Worm (Caenorhabditis elegans): ENCODE results near the gene sfa-1.

The sfa-1 gene

DNA sequence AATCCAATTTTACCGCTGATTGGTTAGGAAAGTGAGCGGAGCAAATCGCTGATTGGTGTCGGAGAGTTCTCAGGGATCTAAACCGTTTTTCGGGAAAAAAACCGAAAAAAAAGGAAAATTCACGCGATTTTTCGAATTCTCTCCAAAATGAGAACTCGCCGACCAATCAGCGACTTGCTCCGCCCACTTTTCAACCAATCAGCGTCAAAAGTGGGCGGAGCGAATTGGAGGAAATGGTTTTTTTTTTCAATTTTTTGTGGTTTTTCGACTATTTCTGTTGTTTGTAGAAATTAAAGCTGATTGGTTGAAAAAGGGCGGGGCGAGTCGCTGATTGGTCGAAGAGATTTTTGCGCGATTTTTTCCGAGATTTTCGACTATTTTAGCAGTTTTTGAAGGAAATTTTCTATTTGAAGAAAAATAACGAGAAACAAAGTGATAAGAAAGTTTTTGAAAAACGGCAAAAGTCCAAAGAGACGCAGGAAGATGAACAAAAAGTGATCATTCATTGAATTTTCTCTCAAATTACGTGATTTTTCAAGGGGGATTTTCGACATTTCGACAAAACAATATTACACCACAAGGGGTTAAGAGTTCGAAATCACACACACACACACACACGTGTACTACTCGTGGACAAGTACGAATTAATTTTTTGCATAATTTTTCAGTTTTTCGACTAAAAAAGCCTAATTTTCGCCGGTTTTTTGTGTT lies 10.0 kb downstream of the sfa-1 start:
- TF ChIP-seq tab-1 (GFP tag; IDR thresholded peaks at IDR 0.05) (no peak), ref-1 (GFP tag; conservative IDR thresholded peaks at IDR 0.05) (no peak), cog-1 (tag; optimal IDR thresholded peaks at IDR 0.05) (no peak), T22C8.4 (GFP tag; IDR thresholded peaks at IDR 0.05) (no peak)

- TF ChIP-seq klf-2 (GFP tag; conservative IDR thresholded peaks at IDR 0.05) (no peak), tab-1 (GFP tag; IDR thresholded peaks at IDR 0.05) (no peak), cog-1 (tag; optimal IDR thresholded peaks at IDR 0.05) (no peak), ref-1 (GFP tag; conservative IDR thresholded peaks at IDR 0.05) (no peak), med-1 (GFP tag; optimal IDR thresholded peaks at IDR 0.05; ENCODE audit: insufficient read depth) (no peak), flt-1 (GFP tag; IDR thresholded peaks at IDR 0.05) (no peak), ztf-29 (GFP tag; IDR thresholded peaks at IDR 0.05) (no peak), T22C8.4 (GFP tag; IDR thresholded peaks at IDR 0.05) (no peak), ztf-23 (GFP tag; IDR thresholded peaks at IDR 0.05) (no peak)
These were observed 10.6 kb downstream of the sfa-1 start, which contains the start of gene bca-2 for ce11 chrIV:17100148-17100547. TSS of gene bca-2 (minus strand) at chrIV:17100248.

- 0 out of 2 replicates have a peak, but pooled peaks have one; percentile 23 for TF ChIP-seq ref-1 (GFP tag; conservative IDR thresholded peaks at IDR 0.05)
- TF ChIP-seq ztf-23 (GFP tag; IDR thresholded peaks at IDR 0.05), result no peak
- TF ChIP-seq klf-2 (GFP tag; conservative IDR thresholded peaks at IDR 0.05), result 0 out of 2 replicates have a peak, but pooled peaks have one; percentile 3
These were observed 11.7 kb downstream of the sfa-1 start for ce11 chrIV:17099113-17099512.

- no peak for TF ChIP-seq tab-1 (GFP tag; IDR thresholded peaks at IDR 0.05)
- TF ChIP-seq ztf-29 (GFP tag; IDR thresholded peaks at IDR 0.05), result no peak
- TF ChIP-seq klf-2 (GFP tag; conservative IDR thresholded peaks at IDR 0.05), result no peak
- TF ChIP-seq ztf-23 (GFP tag; IDR thresholded peaks at IDR 0.05), result no peak
- no peak for TF ChIP-seq ref-1 (GFP tag; conservative IDR thresholded peaks at IDR 0.05)
- no peak for TF ChIP-seq flt-1 (GFP tag; IDR thresholded peaks at IDR 0.05)
- TF ChIP-seq T22C8.4 (GFP tag; IDR thresholded peaks at IDR 0.05), result no peak
- no peak for TF ChIP-seq cog-1 (tag; optimal IDR thresholded peaks at IDR 0.05)
- TF ChIP-seq med-1 (GFP tag; optimal IDR thresholded peaks at IDR 0.05; ENCODE audit: insufficient read depth), result no peak
These were observed 14.6 kb downstream of the sfa-1 start, which contains the start of gene Y116A8C.27 for ce11 chrIV:17096168-17096567. TSS of gene Y116A8C.27 (minus strand) at chrIV:17096268.

ce11 chrIV:17093701-17094100 lies 17.1 kb downstream of the sfa-1 start, which contains the start of gene Y116A8C.29:
TSS of gene Y116A8C.29 (plus strand) at chrIV:17094028.
- no peak for TF ChIP-seq med-1 (GFP tag; optimal IDR thresholded peaks at IDR 0.05; ENCODE audit: insufficient read depth)

DNA sequence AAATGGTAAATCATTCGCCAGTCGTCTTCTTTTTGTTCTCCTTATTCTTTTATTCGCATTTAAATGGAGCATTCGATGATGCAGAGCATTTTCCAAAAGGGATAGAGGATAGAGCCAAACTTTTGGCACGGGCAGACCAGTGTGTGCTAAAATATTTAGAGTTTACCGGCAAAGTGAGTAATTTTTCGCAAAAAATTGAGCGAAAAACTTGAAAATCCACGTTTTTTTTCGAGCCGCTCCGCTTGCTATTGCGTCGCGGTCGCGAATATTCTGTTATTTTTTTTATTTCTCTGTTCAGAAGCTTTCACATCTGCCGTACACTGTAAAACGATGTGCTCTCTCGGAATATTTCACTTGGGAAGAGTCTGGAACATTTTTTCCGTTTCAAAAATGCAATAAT lies 21.9 kb downstream of the sfa-1 start, which contains the start of gene Y116A8C.43:
Gene Y116A8C.43 (plus strand): TSS at position 3 of the 400 bp plus-strand sequence.
- TF ChIP-seq tab-1 (GFP tag; IDR thresholded peaks at IDR 0.05) (no peak), T22C8.4 (GFP tag; IDR thresholded peaks at IDR 0.05) (no peak), ztf-29 (GFP tag; IDR thresholded peaks at IDR 0.05) (no peak), klf-2 (GFP tag; conservative IDR thresholded peaks at IDR 0.05) (no peak), ref-1 (GFP tag; conservative IDR thresholded peaks at IDR 0.05) (no peak), flt-1 (GFP tag; IDR thresholded peaks at IDR 0.05) (no peak), cog-1 (tag; optimal IDR thresholded peaks at IDR 0.05) (no peak), ztf-23 (GFP tag; IDR thresholded peaks at IDR 0.05) (no peak), med-1 (GFP tag; optimal IDR thresholded peaks at IDR 0.05; ENCODE audit: insufficient read depth) (no peak)

DNA sequence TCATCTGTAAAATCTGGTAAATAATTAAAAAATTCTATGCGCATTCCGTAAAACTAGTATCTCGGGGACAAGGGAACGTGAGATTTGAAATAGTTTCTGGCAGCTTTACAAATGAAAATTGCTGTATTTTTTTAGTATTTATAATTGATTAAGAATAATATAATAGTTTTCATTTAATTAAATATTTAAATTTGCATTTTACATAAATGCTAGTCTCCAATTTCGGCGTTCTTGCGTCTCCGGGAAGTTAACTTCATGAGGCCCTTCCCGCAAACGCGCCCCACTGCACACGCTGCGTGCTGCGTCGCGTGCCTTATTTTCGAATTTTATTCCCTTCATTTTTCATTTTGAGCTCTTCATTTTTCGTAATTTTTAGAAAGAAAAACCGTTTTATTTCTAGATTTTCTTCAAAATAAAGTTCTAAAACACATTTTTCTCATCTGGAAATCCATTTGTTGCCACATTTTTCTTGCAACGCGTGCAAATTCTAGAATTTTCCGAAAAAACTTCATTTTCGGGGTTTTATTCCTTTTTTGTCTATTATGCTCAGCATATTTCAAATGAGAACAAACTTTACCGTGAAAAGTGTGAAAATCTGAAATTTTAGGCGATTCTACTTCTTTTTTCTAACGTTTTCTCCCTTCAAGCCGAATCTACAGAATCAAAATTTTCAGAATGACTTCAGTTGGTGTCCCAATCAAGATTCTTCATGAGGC lies 23.2 kb downstream of the sfa-1 start, which contains the start of the genes snx-13 and snr-1:
Gene snx-13 (minus strand): TSS at position 55 of the 716 bp plus-strand sequence.
Gene snr-1 (plus strand): TSS at position 666 of the 716 bp plus-strand sequence.
- TF ChIP-seq cog-1 (tag; optimal IDR thresholded peaks at IDR 0.05) (peak; percentile 97), med-1 (GFP tag; optimal IDR thresholded peaks at IDR 0.05; ENCODE audit: insufficient read depth) (no peak), flt-1 (GFP tag; IDR thresholded peaks at IDR 0.05) (peak; percentile 89), ztf-29 (GFP tag; IDR thresholded peaks at IDR 0.05) (peak; percentile 70), T22C8.4 (GFP tag; IDR thresholded peaks at IDR 0.05) (peak; percentile 70; the same call in 1 of the 2 replicates), klf-2 (GFP tag; conservative IDR thresholded peaks at IDR 0.05) (peak; percentile 81), tab-1 (GFP tag; IDR thresholded peaks at IDR 0.05) (peak; percentile 77), ztf-23 (GFP tag; IDR thresholded peaks at IDR 0.05) (peak; percentile 94), ref-1 (GFP tag; conservative IDR thresholded peaks at IDR 0.05) (no peak; the same call in 1 of the 2 replicates)

ce11 chrIV:17084839-17085238 lies 25.9 kb downstream of the sfa-1 start:
- TF ChIP-seq ref-1 (GFP tag; conservative IDR thresholded peaks at IDR 0.05) (no peak), med-1 (GFP tag; optimal IDR thresholded peaks at IDR 0.05; ENCODE audit: insufficient read depth) (no peak), T22C8.4 (GFP tag; IDR thresholded peaks at IDR 0.05) (no peak), ztf-29 (GFP tag; IDR thresholded peaks at IDR 0.05) (no peak), klf-2 (GFP tag; conservative IDR thresholded peaks at IDR 0.05) (no peak), flt-1 (GFP tag; IDR thresholded peaks at IDR 0.05) (no peak), ztf-23 (GFP tag; IDR thresholded peaks at IDR 0.05) (no peak), cog-1 (tag; optimal IDR thresholded peaks at IDR 0.05) (no peak), tab-1 (GFP tag; IDR thresholded peaks at IDR 0.05) (no peak)

DNA sequence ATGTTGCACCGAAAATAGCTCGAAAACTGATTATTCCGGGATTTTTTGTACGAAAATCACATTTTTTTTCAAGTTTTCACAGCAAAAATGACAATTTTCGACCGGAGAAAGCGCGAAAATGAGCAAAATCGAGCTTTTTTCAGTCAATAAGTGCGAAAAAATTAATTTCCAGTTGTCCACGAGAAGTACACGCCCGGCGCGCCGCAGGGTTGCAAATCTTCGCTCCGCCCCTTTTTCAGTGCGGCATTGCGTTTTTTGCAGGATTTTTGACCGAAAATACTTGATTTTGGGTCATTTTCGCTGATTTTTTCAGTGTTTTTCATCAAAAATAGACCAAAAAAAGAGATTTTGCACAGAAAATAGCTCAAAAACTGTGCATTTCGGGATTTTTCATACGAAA lies 26.5 kb downstream of the sfa-1 start:
- TF ChIP-seq klf-2 (GFP tag; conservative IDR thresholded peaks at IDR 0.05), result no peak
- TF ChIP-seq ztf-29 (GFP tag; IDR thresholded peaks at IDR 0.05), result no peak
- TF ChIP-seq cog-1 (tag; optimal IDR thresholded peaks at IDR 0.05), result no peak
- no peak for TF ChIP-seq ztf-23 (GFP tag; IDR thresholded peaks at IDR 0.05)
